Worm (Caenorhabditis elegans) whole organism, L4 larva: Measurements from ENCODE around the gene Y102A5C.2.

Experiments used
- ceh-82 ChIP-seq: sonication (generic microtip); optimal IDR thresholded peaks from 2 replicates; lab custom pipeline; 2017; ENCODE audit warnings: missing biosample characterization, missing genetic modification characterization
- nhr-11 ChIP-seq: fragments of 150-350 bp; optimal IDR thresholded peaks from 2 replicates; lab custom pipeline; 2014; ENCODE audit warnings: missing biosample characterization, missing genetic modification characterization

DNA sequence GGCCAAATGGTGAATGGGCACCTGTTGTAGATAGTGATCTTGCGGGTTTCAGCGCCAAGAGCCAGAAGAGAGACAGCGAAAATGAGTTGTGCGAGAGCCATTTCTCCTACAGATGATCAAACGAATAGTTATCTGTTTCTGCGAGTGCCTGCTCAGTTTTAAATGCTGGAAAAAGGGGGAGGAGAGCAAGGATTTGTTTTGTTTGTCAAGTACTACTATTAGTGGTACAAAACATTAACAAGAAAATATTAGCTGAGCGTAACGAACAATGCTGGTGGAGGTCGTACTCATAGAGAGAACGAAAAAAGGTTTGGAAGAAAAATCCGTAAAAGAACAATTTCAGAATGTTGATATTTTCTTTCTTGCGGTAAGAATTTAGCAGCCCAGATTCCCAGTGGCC is 47.1 kb upstream of the Y102A5C.2 start, which contains the start of gene thn-4:
- TF ChIP-seq nhr-11, result no peak
- no peak for TF ChIP-seq ceh-82 (tag; lab: Kevin White, UChicago)
